Worm (Caenorhabditis elegans): ENCODE data around the gene ZK1236.9.

The ZK1236.9 gene

ce11 chrIII:8417968-8418267, 17.1 kb downstream of the ZK1236.9 start, which contains the start of gene sor-1:
Gene sor-1 (plus strand): TSS chrIII:8418168.
- TF ChIP-seq Y22D7AL.16 (tag; optimal IDR thresholded peaks at IDR 0.05) = no peak
- TF ChIP-seq ceh-34 (tag; optimal IDR thresholded peaks at IDR 0.05) = no peak
- no peak for TF ChIP-seq ceh-48 (tag; optimal IDR thresholded peaks at IDR 0.05)
- TF ChIP-seq che-1 (tag; optimal IDR thresholded peaks at IDR 0.05) = no peak
- no peak for TF ChIP-seq tbx-7 (tag; optimal IDR thresholded peaks at IDR 0.05)
- no peak for TF ChIP-seq C38D4.7 (GFP tag; optimal IDR thresholded peaks at IDR 0.05)
- no peak for TF ChIP-seq pros-1 (tag; optimal IDR thresholded peaks at IDR 0.05)
- TF ChIP-seq nhr-232 (tag; optimal IDR thresholded peaks at IDR 0.05) = no peak
- TF ChIP-seq pag-3 (tag; optimal IDR thresholded peaks at IDR 0.05; ENCODE audit: borderline replicate concordance) = no peak
- TF ChIP-seq ceh-22 (tag; optimal IDR thresholded peaks at IDR 0.05) = no peak
- TF ChIP-seq hlh-15 (tag; optimal IDR thresholded peaks at IDR 0.05) = no peak
- no peak for TF ChIP-seq fax-1 (tag; optimal IDR thresholded peaks at IDR 0.05)
- no peak for TF ChIP-seq ztf-16 (tag; optimal IDR thresholded peaks at IDR 0.05)
- no peak for TF ChIP-seq ceh-9 (tag; optimal IDR thresholded peaks at IDR 0.05)
- TF ChIP-seq K02D7.2 (tag; optimal IDR thresholded peaks at IDR 0.05) = no peak
- TF ChIP-seq pqm-1 (tag; optimal IDR thresholded peaks at IDR 0.05) = no peak
- no peak for TF ChIP-seq ceh-2 (tag; optimal IDR thresholded peaks at IDR 0.05)
- no peak for TF ChIP-seq T23F11.4 (GFP tag; optimal IDR thresholded peaks at IDR 0.05)
- no peak for TF ChIP-seq rnt-1 (tag; optimal IDR thresholded peaks at IDR 0.05)

- TF ChIP-seq Y22D7AL.16 (tag; optimal IDR thresholded peaks at IDR 0.05) (peak; percentile 6), madf-2 (tag; optimal IDR thresholded peaks at IDR 0.05) (no peak), hlh-6 (tag; optimal IDR thresholded peaks at IDR 0.05) (no peak), T23F11.4 (GFP tag; optimal IDR thresholded peaks at IDR 0.05) (peak; percentile 9), pqm-1 (tag; optimal IDR thresholded peaks at IDR 0.05) (no peak), odd-2 (tag; optimal IDR thresholded peaks at IDR 0.05) (no peak), unc-86 (tag; optimal IDR thresholded peaks at IDR 0.05) (no peak), dmd-4 (tag; optimal IDR thresholded peaks at IDR 0.05; ENCODE audit: borderline replicate concordance) (peak; percentile 1), fkh-10 (GFP tag; optimal IDR thresholded peaks at IDR 0.05) (no peak), pat-9 (tag; optimal IDR thresholded peaks at IDR 0.05) (peak; percentile 2), elt-2 (tag; optimal IDR thresholded peaks at IDR 0.05) (peak; percentile 35), dve-1 (tag; optimal IDR thresholded peaks at IDR 0.05) (peak; percentile 44), ceh-30 (tag; optimal IDR thresholded peaks at IDR 0.05) (no peak), ceh-22 (tag; optimal IDR thresholded peaks at IDR 0.05) (peak; percentile 87), npax-4 (tag; optimal IDR thresholded peaks at IDR 0.05) (no peak), pha-4 (tag; optimal IDR thresholded peaks at IDR 0.05) (no peak), fax-1 (tag; optimal IDR thresholded peaks at IDR 0.05) (no peak), gmeb-2 (tag; optimal IDR thresholded peaks at IDR 0.05) (peak; percentile 35), unc-55 (GFP tag; optimal IDR thresholded peaks at IDR 0.05) (peak; percentile 98), ceh-45 (GFP tag; IDR thresholded peaks at IDR 0.05) (no peak), F13H6.1 (tag; optimal IDR thresholded peaks at IDR 0.05) (peak; percentile 48), nhr-11 (tag; optimal IDR thresholded peaks at IDR 0.05) (no peak), tbx-2 (tag; optimal IDR thresholded peaks at IDR 0.05) (peak; percentile 77), tbx-7 (tag; optimal IDR thresholded peaks at IDR 0.05) (no peak), ama-1 (optimal IDR thresholded peaks at IDR 0.05) (no peak), K02D7.2 (tag; optimal IDR thresholded peaks at IDR 0.05) (no peak), hlh-8 (tag; optimal IDR thresholded peaks at IDR 0.05) (peak; percentile 15), unc-3 (GFP tag; conservative IDR thresholded peaks at IDR 0.05) (no peak), unc-3 (tag; optimal IDR thresholded peaks at IDR 0.05) (peak; percentile 1), ceh-31 (tag; optimal IDR thresholded peaks at IDR 0.05) (peak; percentile 95), pax-1 (tag; optimal IDR thresholded peaks at IDR 0.05) (no peak), ceh-34 (tag; optimal IDR thresholded peaks at IDR 0.05) (peak; percentile 78), rnt-1 (tag; optimal IDR thresholded peaks at IDR 0.05) (peak; percentile 54), pag-3 (tag; optimal IDR thresholded peaks at IDR 0.05; ENCODE audit: borderline replicate concordance) (peak; percentile 29), unc-42 (tag; optimal IDR thresholded peaks at IDR 0.05) (peak; percentile 78), che-1 (tag; optimal IDR thresholded peaks at IDR 0.05) (no peak), C08G9.2 (tag; optimal IDR thresholded peaks at IDR 0.05) (no peak), nfya-1 (tag; optimal IDR thresholded peaks at IDR 0.05) (peak; percentile 100), hlh-13 (GFP tag; optimal IDR thresholded peaks at IDR 0.05) (no peak), ceh-24 (tag; optimal IDR thresholded peaks at IDR 0.05) (no peak), fkh-6 (tag; optimal IDR thresholded peaks at IDR 0.05) (no peak), ztf-16 (tag; optimal IDR thresholded peaks at IDR 0.05) (peak; percentile 55), zip-5 (tag; optimal IDR thresholded peaks at IDR 0.05) (no peak)
Measured at ce11 chrIII:8417192-8417967, 17.6 kb downstream of the ZK1236.9 start.
